Fruit fly (Drosophila melanogaster) whole organism, embryonic: ENCODE data around the gene betaGlu.

Experiments
- Aef1 ChIP-seq: fragments of 200-800 bp; sonication (Bioruptor generic); IDR thresholded peaks from 3 replicates; pipeline ENCODE4 v1.3.6; 2022; ENCODE audit warnings: missing biosample characterization, missing genetic modification characterization
- Asciz ChIP-seq: fragments of 200-800 bp; sonication (Bioruptor generic); optimal IDR thresholded peaks from 2 replicates; lab custom pipeline; 2017; ENCODE audit warnings: missing biosample characterization, mild to moderate bottlenecking, missing genetic modification characterization, missing genetic modification reagents
- Blimp-1 ChIP-seq: fragments of 200-800 bp; sonication (Bioruptor generic); optimal IDR thresholded peaks from 3 replicates; lab custom pipeline; 2018; ENCODE audit warnings: missing biosample characterization, missing genetic modification characterization, mild to moderate bottlenecking, moderate library complexity, missing genetic modification reagents
- CG10209 ChIP-seq: fragments of 200-800 bp; sonication (Bioruptor generic); optimal IDR thresholded peaks from 3 replicates; lab custom pipeline; 2017; ENCODE audit warnings: missing biosample characterization, mild to moderate bottlenecking, missing genetic modification characterization, missing genetic modification reagents
- CG1024 ChIP-seq: fragments of 200-800 bp; sonication (Bioruptor generic); IDR thresholded peaks from 2 replicates; pipeline ENCODE4 v1.3.6; 2022; ENCODE audit warnings: missing biosample characterization, missing genetic modification characterization
- CG10274 ChIP-seq: fragments of 200-800 bp; sonication (Bioruptor generic); optimal IDR thresholded peaks from 3 replicates; lab custom pipeline; 2017; ENCODE audit warnings: missing biosample characterization, mild to moderate bottlenecking, missing genetic modification characterization
- CG10321 ChIP-seq: fragments of 200-800 bp; sonication (Bioruptor generic); IDR thresholded peaks from 2 replicates; pipeline ENCODE4 v1.3.6; 2022; ENCODE audit warnings: missing biosample characterization, missing genetic modification characterization
- CG10366 ChIP-seq: fragments of 200-800 bp; sonication (Bioruptor generic); IDR thresholded peaks from 2 replicates; pipeline ENCODE4 v1.3.6; 2022; ENCODE audit warnings: missing biosample characterization, missing genetic modification characterization
- CG11504 ChIP-seq: fragments of 200-800 bp; sonication (Bioruptor generic); optimal IDR thresholded peaks from 3 replicates; lab custom pipeline; 2019; ENCODE audit warnings: missing biosample characterization, mild to moderate bottlenecking, missing genetic modification characterization, moderate library complexity
- CG12155 ChIP-seq: fragments of 200-800 bp; sonication (Bioruptor generic); optimal IDR thresholded peaks from 3 replicates; lab custom pipeline; 2016; ENCODE audit warnings: missing biosample characterization, missing genetic modification characterization
- CG12769 ChIP-seq: fragments of 200-800 bp; sonication (Bioruptor generic); optimal IDR thresholded peaks from 2 replicates; lab custom pipeline; 2019; ENCODE audit warnings: missing biosample characterization, mild to moderate bottlenecking, missing genetic modification characterization, moderate library complexity
- CG13287 ChIP-seq: fragments of 200-800 bp; sonication (Bioruptor generic); IDR thresholded peaks from 2 replicates; pipeline ENCODE4 v1.3.6; 2022; ENCODE audit warnings: missing biosample characterization, missing genetic modification characterization; ENCODE audit not compliant: partially characterized antibody
- CG14050 ChIP-seq: fragments of 200-800 bp; sonication (Bioruptor generic); IDR thresholded peaks from 3 replicates; pipeline ENCODE4 v1.3.6; 2022; ENCODE audit warnings: missing biosample characterization, missing genetic modification characterization
- CG14710 ChIP-seq: fragments of 200-800 bp; sonication (Bioruptor generic); optimal IDR thresholded peaks from 3 replicates; lab custom pipeline; 2019; ENCODE audit warnings: missing biosample characterization, mild to moderate bottlenecking, missing genetic modification characterization, moderate library complexity
- CG15514 ChIP-seq: fragments of 200-800 bp; sonication (Bioruptor generic); optimal IDR thresholded peaks from 3 replicates; lab custom pipeline; 2017; ENCODE audit warnings: missing biosample characterization, missing genetic modification characterization, mild to moderate bottlenecking, moderate library complexity, missing genetic modification reagents
- CG1832 ChIP-seq: fragments of 200-800 bp; sonication (Bioruptor generic); optimal IDR thresholded peaks from 2 replicates; lab custom pipeline; 2017; ENCODE audit warnings: missing biosample characterization, mild to moderate bottlenecking, missing genetic modification characterization, inconsistent platforms
- CG2120 ChIP-seq: fragments of 200-800 bp; sonication (Bioruptor generic); optimal IDR thresholded peaks from 3 replicates; lab custom pipeline; 2016; ENCODE audit warnings: missing biosample characterization, missing genetic modification characterization
- CG31388 ChIP-seq: fragments of 200-800 bp; sonication (Bioruptor generic); optimal IDR thresholded peaks from 2 replicates; lab custom pipeline; 2016; ENCODE audit warnings: missing biosample characterization, missing genetic modification characterization
- CG33557 ChIP-seq: fragments of 200-800 bp; sonication (Bioruptor generic); optimal IDR thresholded peaks from 2 replicates; lab custom pipeline; 2019; ENCODE audit warnings: missing biosample characterization, mild to moderate bottlenecking, missing genetic modification characterization, moderate library complexity
- CG34422 ChIP-seq: fragments of 200-800 bp; sonication (Bioruptor generic); IDR thresholded peaks from 3 replicates; pipeline ENCODE4 v1.3.6; 2022; ENCODE audit warnings: missing biosample characterization, missing genetic modification characterization
- CG4282 ChIP-seq: fragments of 200-800 bp; sonication (Bioruptor generic); optimal IDR thresholded peaks from 2 replicates; lab custom pipeline; 2016; ENCODE audit warnings: missing biosample characterization, missing genetic modification characterization
- CG6689 ChIP-seq: fragments of 200-800 bp; sonication (Bioruptor generic); IDR thresholded peaks from 2 replicates; pipeline ENCODE4 v1.3.6; 2022; ENCODE audit warnings: missing biosample characterization, missing genetic modification characterization
- CG7357 ChIP-seq: fragments of 200-800 bp; sonication (Bioruptor generic); IDR thresholded peaks from 3 replicates; pipeline ENCODE4 v1.3.6; 2022; ENCODE audit warnings: missing biosample characterization, missing genetic modification characterization
- CG7839 ChIP-seq: fragments of 200-800 bp; sonication (Bioruptor generic); optimal IDR thresholded peaks from 3 replicates; lab custom pipeline; 2018; ENCODE audit warnings: missing biosample characterization, mild to moderate bottlenecking, missing genetic modification characterization, moderate library complexity
- CTCF ChIP-seq: fragments of 200-800 bp; sonication (Bioruptor generic); optimal IDR thresholded peaks from 2 replicates; lab custom pipeline; 2017; ENCODE audit warnings: missing biosample characterization, mild to moderate bottlenecking, missing genetic modification characterization, moderate library complexity
- CoRest ChIP-seq: fragments of 200-800 bp; sonication (Bioruptor generic); optimal IDR thresholded peaks from 3 replicates; lab custom pipeline; 2018; ENCODE audit warnings: missing biosample characterization, mild to moderate bottlenecking, missing genetic modification characterization, moderate library complexity
- H15 ChIP-seq: fragments of 200-800 bp; sonication (Bioruptor generic); IDR thresholded peaks from 3 replicates; pipeline ENCODE4 v1.3.6; 2022; ENCODE audit warnings: missing biosample characterization, missing genetic modification characterization
- HLH3B ChIP-seq: fragments of 200-800 bp; sonication (Bioruptor generic); IDR thresholded peaks from 2 replicates; pipeline ENCODE4 v1.3.6; 2022; ENCODE audit warnings: missing biosample characterization, missing genetic modification characterization
- HLH4C ChIP-seq: fragments of 200-800 bp; sonication (Bioruptor generic); IDR thresholded peaks from 3 replicates; pipeline ENCODE4 v1.3.6; 2022; ENCODE audit warnings: missing biosample characterization, missing genetic modification characterization; ENCODE audit not compliant: partially characterized antibody
- Lpt ChIP-seq: fragments of >200 bp; optimal IDR thresholded peaks from 2 replicates; lab custom pipeline; 2018; ENCODE audit warnings: missing biosample characterization, missing genetic modification characterization
- MBD-R2 ChIP-seq: fragments of 200-800 bp; sonication (Bioruptor generic); IDR thresholded peaks from 2 replicates; pipeline ENCODE4 v1.3.6; 2022; ENCODE audit warnings: missing biosample characterization, missing genetic modification characterization
- Mrtf ChIP-seq: fragments of 200-800 bp; sonication (Bioruptor generic); IDR thresholded peaks from 3 replicates; pipeline ENCODE4 v1.3.6; 2022; ENCODE audit warnings: missing biosample characterization, missing genetic modification characterization
- NC2α ChIP-seq: fragments of 200-800 bp; sonication (Bioruptor generic); optimal IDR thresholded peaks from 2 replicates; lab custom pipeline; 2016; ENCODE audit warnings: missing biosample characterization, missing genetic modification characterization
- Nf-YA ChIP-seq: fragments of 200-800 bp; sonication (Bioruptor generic); IDR thresholded peaks from 2 replicates; pipeline ENCODE4 v1.3.6; 2022; ENCODE audit warnings: missing biosample characterization, missing genetic modification characterization
- Six4 ChIP-seq: fragments of 200-800 bp; sonication (Bioruptor generic); optimal IDR thresholded peaks from 2 replicates; lab custom pipeline; 2016; ENCODE audit warnings: missing biosample characterization, missing genetic modification characterization
- Sry-β ChIP-seq: fragments of 200-800 bp; sonication (Bioruptor generic); optimal IDR thresholded peaks from 2 replicates; lab custom pipeline; 2018; ENCODE audit warnings: missing biosample characterization, mild to moderate bottlenecking, missing genetic modification characterization, moderate library complexity
- TFAM ChIP-seq: fragments of 200-800 bp; sonication (Bioruptor generic); optimal IDR thresholded peaks from 2 replicates; lab custom pipeline; 2017; ENCODE audit warnings: missing biosample characterization, missing genetic modification characterization, inconsistent platforms
- bcd ChIP-seq: fragments of 200-800 bp; sonication (Bioruptor generic); optimal IDR thresholded peaks from 2 replicates; lab custom pipeline; 2017; ENCODE audit warnings: missing biosample characterization, mild to moderate bottlenecking, missing genetic modification characterization
- ci ChIP-seq: fragments of 200-800 bp; sonication (Bioruptor generic); IDR thresholded peaks from 3 replicates; pipeline ENCODE4 v1.3.6; 2022; ENCODE audit warnings: missing biosample characterization, missing genetic modification characterization
- dan ChIP-seq: fragments of 200-800 bp; sonication (Bioruptor generic); IDR thresholded peaks from 2 replicates; pipeline ENCODE4 v1.3.6; 2022; ENCODE audit warnings: missing biosample characterization, missing genetic modification characterization
- dysf ChIP-seq: fragments of 200-800 bp; sonication (Bioruptor generic); IDR thresholded peaks from 3 replicates; pipeline ENCODE4 v1.3.6; 2022; ENCODE audit warnings: missing biosample characterization, missing genetic modification characterization
- ewg ChIP-seq: fragments of 200-800 bp; sonication (Bioruptor generic); optimal IDR thresholded peaks from 3 replicates; lab custom pipeline; 2017; ENCODE audit warnings: mild to moderate bottlenecking, missing biosample characterization, missing genetic modification reagents, missing genetic modification characterization
- fru ChIP-seq: fragments of >200 bp; optimal IDR thresholded peaks from 2 replicates; lab custom pipeline; 2017
- grau ChIP-seq: fragments of 200-800 bp; optimal IDR thresholded peaks from 3 replicates; lab custom pipeline; 2019; ENCODE audit warnings: missing biosample characterization, mild to moderate bottlenecking, missing genetic modification characterization, moderate library complexity
- her ChIP-seq: fragments of 200-800 bp; sonication (Bioruptor generic); optimal IDR thresholded peaks from 2 replicates; lab custom pipeline; 2016; ENCODE audit warnings: missing biosample characterization, missing genetic modification characterization
- otp ChIP-seq: fragments of 200-800 bp; sonication (Bioruptor generic); IDR thresholded peaks from 3 replicates; pipeline ENCODE4, ENCODE4 v1.3.6; 2022; ENCODE audit warnings: missing biosample characterization, missing genetic modification characterization
- sens ChIP-seq: fragments of 200-800 bp; sonication (Bioruptor generic); peaks from one replicate; lab custom pipeline; 2016; ENCODE audit warnings: missing biosample characterization, missing genetic modification characterization
- seq ChIP-seq: fragments of 200-800 bp; sonication (Bioruptor generic); IDR thresholded peaks from 2 replicates; pipeline ENCODE4 v1.3.6; 2022; ENCODE audit warnings: missing biosample characterization, missing genetic modification characterization
- sisA ChIP-seq: fragments of 200-800 bp; sonication (Bioruptor generic); IDR thresholded peaks from 2 replicates; pipeline ENCODE4 v1.3.6; 2022; ENCODE audit warnings: missing biosample characterization, missing genetic modification characterization
- ssp ChIP-seq: fragments of 200-800 bp; sonication (Bioruptor generic); IDR thresholded peaks from 2 replicates; pipeline ENCODE4 v1.3.6; 2022; ENCODE audit warnings: missing biosample characterization, missing genetic modification characterization
- wor ChIP-seq: fragments of 200-800 bp; sonication (Bioruptor generic); IDR thresholded peaks from 2 replicates; pipeline ENCODE4 v1.3.6; 2022; ENCODE audit warnings: missing biosample characterization, missing genetic modification characterization

betaGlu gene

DNA sequence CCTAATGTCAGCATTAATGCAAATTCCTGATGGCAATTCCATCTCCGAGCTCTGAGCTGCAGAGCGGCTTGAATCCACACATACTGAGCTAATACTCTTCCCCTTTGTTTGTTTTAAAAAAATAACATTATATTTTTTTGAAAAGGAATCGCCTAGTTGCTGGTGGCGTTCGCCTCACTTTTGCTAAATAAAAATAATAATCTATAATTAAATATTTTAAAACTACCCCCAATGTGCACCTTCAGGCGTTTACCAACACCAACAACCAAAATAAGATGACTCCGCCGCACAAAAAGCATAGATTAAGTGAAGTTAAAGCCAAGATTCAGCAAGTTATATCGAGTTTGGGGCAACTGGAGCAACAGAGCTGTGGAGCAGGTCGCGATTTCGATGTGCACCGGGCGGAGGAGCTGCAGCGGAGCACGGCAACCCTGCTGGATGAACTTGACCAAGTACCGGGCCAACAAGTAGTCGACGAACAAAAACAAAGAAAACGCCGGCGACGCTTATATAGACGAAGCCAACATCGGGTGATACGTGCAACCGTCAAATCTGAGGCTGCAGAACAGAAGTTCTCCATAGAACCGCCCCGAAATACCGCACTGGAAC, 27.5 kb downstream of the betaGlu start, which contains the start of gene CG1896 (continued):
- TF ChIP-seq Lpt: no peak
- TF ChIP-seq CG10321 (GFP tag; lab: Robert Waterston, UW): no peak
- no peak for TF ChIP-seq Six4 (GFP tag; lab: Kevin White, UChicago)
- peak; percentile 1 for TF ChIP-seq CG33557 (GFP tag; lab: Kevin White, UChicago)
- TF ChIP-seq CG4282: no peak
- TF ChIP-seq HLH3B: 0 out of 2 replicates have a peak, but pooled peaks have one; percentile 10
- no peak for TF ChIP-seq CG31388
- peak; percentile 50 for TF ChIP-seq CG2120
- TF ChIP-seq CG12769 (tag; lab: Kevin White, UChicago): no peak
- TF ChIP-seq otp (GFP tag; lab: Robert Waterston, UW): 0 out of 3 replicates have a peak, but pooled peaks have one; percentile 38
- TF ChIP-seq Asciz: no peak
- no peak for TF ChIP-seq NC2α (GFP tag; lab: Kevin White, UChicago)
- TF ChIP-seq ci: peak; percentile 57; the same call in 1 of the 3 replicates
- peak; percentile 59; the same call in 1 of the 2 replicates for TF ChIP-seq CG6689 (GFP tag; lab: Robert Waterston, UW)
- no peak for TF ChIP-seq Blimp-1
- TF ChIP-seq CG10209 (GFP tag; lab: Kevin White, UChicago): peak; percentile 49
- peak; percentile 44 for TF ChIP-seq CG7839 (tag; lab: Kevin White, UChicago)
- TF ChIP-seq CTCF: peak; percentile 4
- TF ChIP-seq CG14050 (GFP tag; lab: Robert Waterston, UW): 0 out of 3 replicates have a peak, but pooled peaks have one; percentile 24
- TF ChIP-seq CG12155 (GFP tag; lab: Kevin White, UChicago): peak; percentile 38
- no peak for TF ChIP-seq dan (GFP tag; lab: Robert Waterston, UW)
- TF ChIP-seq sisA (GFP tag; lab: Robert Waterston, UW): peak; percentile 24; the same call in 1 of the 2 replicates
- peak; percentile 30; the same call in 1 of the 2 replicates for TF ChIP-seq Nf-YA (GFP tag; lab: Robert Waterston, UW)
- peak; percentile 10; the same call in 1 of the 3 replicates for TF ChIP-seq Aef1 (GFP tag; lab: Robert Waterston, UW)
- no peak for TF ChIP-seq her
- no peak for TF ChIP-seq HLH4C
- peak; percentile 54 for TF ChIP-seq CG10366 (GFP tag; lab: Robert Waterston, UW)
- peak; percentile 77 for TF ChIP-seq sens (GFP tag; lab: Kevin White, UChicago)
- peak; percentile 71 for TF ChIP-seq seq (GFP tag; lab: Robert Waterston, UW)
- TF ChIP-seq CG1024 (GFP tag; lab: Robert Waterston, UW): 0 out of 2 replicates have a peak, but pooled peaks have one; percentile 29
- TF ChIP-seq CG7357 (GFP tag; lab: Robert Waterston, UW): 0 out of 3 replicates have a peak, but pooled peaks have one; percentile 30
- peak; percentile 54; the same call in 1 of the 3 replicates for TF ChIP-seq dysf (GFP tag; lab: Robert Waterston, UW)
- peak; percentile 24; the same call in 1 of the 2 replicates for TF ChIP-seq ssp (GFP tag; lab: Robert Waterston, UW)
- TF ChIP-seq wor (GFP tag; lab: Robert Waterston, UW): no peak
- TF ChIP-seq H15 (GFP tag; lab: Robert Waterston, UW): peak; percentile 13; the same call in 1 of the 3 replicates
- TF ChIP-seq fru (lab: Kevin White, UChicago): no peak
- peak; percentile 42; the same call in 1 of the 3 replicates for TF ChIP-seq CG34422 (GFP tag; lab: Robert Waterston, UW)
- TF ChIP-seq CG10274: peak; percentile 15
- peak; percentile 76 for TF ChIP-seq MBD-R2
- 0 out of 2 replicates have a peak, but pooled peaks have one; percentile 23 for TF ChIP-seq CG13287 (GFP tag; lab: Robert Waterston, UW)
- no peak for TF ChIP-seq TFAM
- no peak for TF ChIP-seq Mrtf (GFP tag; lab: Robert Waterston, UW)
- TF ChIP-seq CG14710 (tag; lab: Kevin White, UChicago): peak; percentile 21
- TF ChIP-seq CG11504: no peak
- peak; percentile 45 for TF ChIP-seq CoRest (tag; lab: Kevin White, UChicago)
- TF ChIP-seq CG15514 (GFP tag; lab: Kevin White, UChicago): peak; percentile 48
- peak; percentile 26 for TF ChIP-seq ewg (GFP tag; lab: Kevin White, UChicago)
- TF ChIP-seq grau (tag; lab: Kevin White, UChicago): peak; percentile 29
- TF ChIP-seq bcd: peak; percentile 7
- TF ChIP-seq Sry-β (GFP tag; lab: Kevin White, UChicago): no peak
- TF ChIP-seq CG1832 (GFP tag; lab: Kevin White, UChicago): no peak
